Worm (Caenorhabditis elegans): Measurements from ENCODE around the gene lgc-29.

The lgc-29 gene

ce11 chrV:4175624-4176023 lies 36.8 kb downstream of the lgc-29 start, which contains the start of the genes coh-4 and pid-5:
Gene coh-4, minus strand, starts transcription at chrV:4175640.
Gene pid-5, plus strand, starts transcription at chrV:4175882.
- TF ChIP-seq unc-130 (GFP tag; optimal IDR thresholded peaks at IDR 0.05) (peak; percentile 90), snpc-1.2 (GFP tag; IDR thresholded peaks at IDR 0.05) (peak; percentile 56; the same call in 1 of the 2 replicates), Y48G9A.11 (GFP tag; IDR thresholded peaks at IDR 0.05) (peak; percentile 55; the same call in 1 of the 2 replicates), F49E8.2 (tag; optimal IDR thresholded peaks at IDR 0.05; ENCODE audit: borderline replicate concordance) (peak; percentile 93), lin-38 (GFP tag; IDR thresholded peaks at IDR 0.05) (peak; percentile 81), lin-13 (GFP tag; optimal IDR thresholded peaks at IDR 0.05) (no peak), mdt-29 (GFP tag; IDR thresholded peaks at IDR 0.05) (0 out of 2 replicates have a peak, but pooled peaks have one; percentile 15), vab-7 (GFP tag; IDR thresholded peaks at IDR 0.05) (no peak)

DNA sequence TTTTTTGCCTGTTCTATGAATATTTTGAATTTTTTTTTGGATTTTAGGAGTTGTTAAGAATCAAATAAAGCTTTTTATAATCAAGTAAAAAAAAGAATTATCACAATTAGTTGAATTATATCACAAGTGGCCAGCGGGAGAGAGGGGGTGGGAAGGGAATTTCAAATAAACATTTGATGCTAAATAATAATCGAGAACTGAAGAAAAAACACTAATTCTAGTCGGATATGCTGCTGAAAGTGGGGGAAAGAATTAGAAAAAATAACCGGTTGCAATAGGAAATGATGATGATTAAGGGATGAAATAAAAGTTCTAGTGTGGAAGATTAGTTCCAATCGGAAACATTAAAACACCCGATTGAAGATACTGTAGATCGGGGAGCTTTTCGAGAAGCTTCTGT lies 42.5 kb downstream of the lgc-29 start:
- TF ChIP-seq dmd-8 (GFP tag; IDR thresholded peaks at IDR 0.05) = no peak
- TF ChIP-seq lim-7 (GFP tag; IDR thresholded peaks at IDR 0.05) = no peak
- no peak for TF ChIP-seq mdt-29 (GFP tag; IDR thresholded peaks at IDR 0.05)
- TF ChIP-seq aha-1 (tag) = peak; percentile 98

DNA sequence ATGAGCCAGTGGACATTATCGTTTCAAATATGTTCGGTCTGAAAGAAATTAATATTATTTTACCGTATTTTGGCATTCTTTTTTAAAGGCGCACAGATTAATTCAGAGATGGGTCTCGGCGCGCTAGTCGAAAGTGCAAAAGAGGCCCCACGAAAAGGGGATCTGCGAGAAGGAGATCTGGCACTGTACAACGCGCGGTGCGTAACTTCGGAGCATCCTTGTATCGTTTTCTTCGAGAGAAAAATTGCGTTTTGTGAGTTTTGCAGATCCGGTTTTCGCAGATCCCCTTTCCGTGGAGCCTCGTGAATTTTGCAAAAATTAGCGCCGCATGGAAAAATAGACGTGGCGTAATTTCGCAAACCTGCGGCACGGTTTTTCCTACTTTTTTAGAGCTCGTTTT lies 42.9 kb downstream of the lgc-29 start:
- TF ChIP-seq nhr-11 (tag; optimal IDR thresholded peaks at IDR 0.05) (no peak), tra-1 (GFP tag; IDR thresholded peaks at IDR 0.05) (no peak), Y48G9A.11 (GFP tag; IDR thresholded peaks at IDR 0.05) (no peak), hif-1 (tag; optimal IDR thresholded peaks at IDR 0.05) (no peak), ZK546.5 (tag; optimal IDR thresholded peaks at IDR 0.05) (no peak)

DNA sequence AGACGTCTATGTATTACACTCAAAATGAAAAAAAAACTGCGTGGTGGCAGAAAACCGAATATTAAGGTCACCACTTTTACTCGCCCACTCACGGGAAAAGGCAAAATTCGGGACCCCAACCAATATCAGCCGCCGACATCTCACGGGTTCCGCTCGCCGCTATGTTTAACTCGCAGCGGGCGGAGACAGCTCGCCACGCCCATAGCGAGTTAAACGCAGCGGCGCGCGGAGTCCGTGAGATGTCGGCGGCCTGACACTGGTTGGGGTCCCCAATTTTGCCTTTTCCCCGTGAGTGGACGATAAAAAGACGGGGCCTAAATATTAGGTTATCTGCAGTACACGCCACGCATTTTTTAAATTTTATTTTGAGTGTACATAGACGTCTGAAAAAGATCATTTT lies 43.8 kb downstream of the lgc-29 start:
- TF ChIP-seq set-16 (GFP tag; IDR thresholded peaks at IDR 0.05) (peak; percentile 72), egl-43 (GFP tag; IDR thresholded peaks at IDR 0.05) (0 out of 2 replicates have a peak, but pooled peaks have one; percentile 26), mdl-1 (tag; optimal IDR thresholded peaks at IDR 0.05) (no peak), Y48G9A.11 (GFP tag; IDR thresholded peaks at IDR 0.05) (peak; percentile 25; the same call in 1 of the 2 replicates), lin-38 (GFP tag; IDR thresholded peaks at IDR 0.05) (0 out of 2 replicates have a peak, but pooled peaks have one; percentile 8), Y75B8A.6 (GFP tag; IDR thresholded peaks at IDR 0.05) (no peak)

- peak; percentile 6 for TF ChIP-seq nhr-28 (tag; optimal IDR thresholded peaks at IDR 0.05)
- no peak for TF ChIP-seq daf-16 (GFP tag; optimal IDR thresholded peaks at IDR 0.05)
- TF ChIP-seq daf-16 (tag; optimal IDR thresholded peaks at IDR 0.05) = peak; percentile 54
- no peak for TF ChIP-seq nhr-41 (GFP tag; IDR thresholded peaks at IDR 0.05)
These were observed 47.1 kb downstream of the lgc-29 start for ce11 chrV:4185885-4186284.

DNA sequence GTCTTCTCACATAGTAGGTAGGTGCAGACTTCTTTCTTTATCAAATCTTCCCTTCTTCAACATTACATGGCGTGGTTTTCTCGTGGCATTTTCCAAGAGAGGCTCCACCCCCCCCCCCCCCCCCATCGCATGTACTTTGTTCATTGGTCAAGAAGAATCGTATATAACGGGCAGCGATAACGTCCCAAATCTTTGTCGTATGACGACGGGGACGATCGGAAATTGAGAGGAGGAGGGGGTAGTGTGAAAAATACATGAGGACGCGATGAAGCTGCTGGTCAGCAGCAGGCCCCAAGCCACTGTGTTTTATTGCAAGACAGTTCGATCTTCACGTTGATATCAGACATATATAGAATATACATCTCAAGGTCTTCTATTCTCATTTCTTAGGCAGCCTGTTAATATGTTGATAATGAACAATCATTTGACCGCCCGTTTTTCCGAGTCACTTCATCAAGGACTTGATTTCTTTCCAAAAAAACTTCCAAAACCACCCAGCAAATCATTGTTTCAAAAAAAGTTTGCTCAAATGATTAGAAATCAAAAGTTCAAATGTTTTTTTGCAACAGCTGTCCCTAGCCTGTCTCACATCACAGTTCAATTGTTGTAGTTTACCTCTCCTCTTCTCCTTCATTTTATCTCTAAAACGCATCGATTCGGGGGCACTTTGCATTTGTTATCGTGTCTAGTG lies 47.8 kb downstream of the lgc-29 start:
- TF ChIP-seq pha-4 (GFP tag; IDR thresholded peaks at IDR 0.05) (peak; percentile 45), pha-4 (tag; optimal IDR thresholded peaks at IDR 0.05) (no peak), fos-1 (tag; optimal IDR thresholded peaks at IDR 0.05) (no peak), zip-11 (GFP tag; IDR thresholded peaks at IDR 0.05) (no peak), duxl-1 (tag; optimal IDR thresholded peaks at IDR 0.05; ENCODE audit: poor library complexity) (peak; percentile 36), php-3 (GFP tag; IDR thresholded peaks at IDR 0.05) (0 out of 2 replicates have a peak, but pooled peaks have one; percentile 14), dmd-6 (GFP tag; IDR thresholded peaks at IDR 0.05) (peak; percentile 82), spr-3 (GFP tag; optimal IDR thresholded peaks at IDR 0.05) (peak; percentile 5), lin-38 (GFP tag; IDR thresholded peaks at IDR 0.05) (peak; percentile 37; the same call in 1 of the 2 replicates), lim-7 (GFP tag; IDR thresholded peaks at IDR 0.05) (0 out of 2 replicates have a peak, but pooled peaks have one; percentile 43), F49E8.2 (tag; optimal IDR thresholded peaks at IDR 0.05; ENCODE audit: borderline replicate concordance) (no peak), mes-2 (tag; optimal IDR thresholded peaks at IDR 0.05; ENCODE audit: poor library complexity, severe bottlenecking) (peak; percentile 14), lin-29 (GFP tag; IDR thresholded peaks at IDR 0.05) (no peak), nhr-28 (tag; optimal IDR thresholded peaks at IDR 0.05) (peak; percentile 20), dmd-9 (GFP tag; IDR thresholded peaks at IDR 0.05) (no peak), nhr-48 (tag; optimal IDR thresholded peaks at IDR 0.05) (peak; percentile 50), mdl-1 (tag; optimal IDR thresholded peaks at IDR 0.05) (peak; percentile 31 to 53), nhr-237 (tag; optimal IDR thresholded peaks at IDR 0.05) (no peak), egl-43 (GFP tag; IDR thresholded peaks at IDR 0.05) (no peak), set-16 (GFP tag; IDR thresholded peaks at IDR 0.05) (peak; percentile 47), arid-1 (GFP tag; conservative IDR thresholded peaks at IDR 0.05) (0 out of 2 replicates have a peak, but pooled peaks have one; percentile 33), hlh-30 (tag; optimal IDR thresholded peaks at IDR 0.05; ENCODE audit: insufficient read depth) (peak; percentile 68)

Data from whole organism, L4 larva.